Worm (Caenorhabditis elegans): ENCODE measurements around the gene igcm-2.
A peak's percentile ranks its signal among the peaks of the same experiment; 100 is the strongest.

Gene igcm-2

DNA sequence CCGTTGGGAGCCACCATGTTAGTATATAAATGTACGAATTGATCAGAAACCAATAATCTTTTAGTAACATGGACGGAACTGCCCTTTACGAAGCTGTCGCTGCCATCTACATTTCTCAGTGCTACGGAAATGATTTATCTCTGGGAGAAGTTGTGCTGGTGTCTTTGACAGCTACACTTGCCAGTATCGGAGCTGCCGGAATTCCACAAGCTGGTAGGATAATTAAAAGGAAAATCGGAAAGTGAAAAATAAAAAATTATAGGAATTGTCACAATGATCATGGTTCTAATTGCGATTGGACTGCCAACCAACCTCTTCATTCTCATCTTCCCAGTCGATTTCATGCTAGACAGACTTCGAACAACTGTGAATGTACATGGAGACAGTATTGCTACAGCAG lies 14.5 kb upstream of the igcm-2 start:
- no peak for TF ChIP-seq skn-1 (tag; optimal IDR thresholded peaks at IDR 0.05)
- no peak for TF ChIP-seq lin-11 (tag; optimal IDR thresholded peaks at IDR 0.05)
- no peak for TF ChIP-seq Y55F3AM.14 (GFP tag; optimal IDR thresholded peaks at IDR 0.05)
- no peak for TF ChIP-seq unc-62 (GFP tag; optimal IDR thresholded peaks at IDR 0.05)
- no peak for TF ChIP-seq nhr-23 (tag; optimal IDR thresholded peaks at IDR 0.05)
- TF ChIP-seq ztf-1 (GFP tag; conservative IDR thresholded peaks at IDR 0.05), result no peak
- no peak for TF ChIP-seq ceh-82 (tag; optimal IDR thresholded peaks at IDR 0.05)
- TF ChIP-seq F13H6.1 (tag; optimal IDR thresholded peaks at IDR 0.05), result no peak
- no peak for TF ChIP-seq nhr-237 (tag; optimal IDR thresholded peaks at IDR 0.05)
- TF ChIP-seq C34F6.9 (tag; optimal IDR thresholded peaks at IDR 0.05), result no peak
- TF ChIP-seq nhr-21 (tag; optimal IDR thresholded peaks at IDR 0.05), result no peak
- TF ChIP-seq gmeb-1 (tag; optimal IDR thresholded peaks at IDR 0.05), result no peak

DNA sequence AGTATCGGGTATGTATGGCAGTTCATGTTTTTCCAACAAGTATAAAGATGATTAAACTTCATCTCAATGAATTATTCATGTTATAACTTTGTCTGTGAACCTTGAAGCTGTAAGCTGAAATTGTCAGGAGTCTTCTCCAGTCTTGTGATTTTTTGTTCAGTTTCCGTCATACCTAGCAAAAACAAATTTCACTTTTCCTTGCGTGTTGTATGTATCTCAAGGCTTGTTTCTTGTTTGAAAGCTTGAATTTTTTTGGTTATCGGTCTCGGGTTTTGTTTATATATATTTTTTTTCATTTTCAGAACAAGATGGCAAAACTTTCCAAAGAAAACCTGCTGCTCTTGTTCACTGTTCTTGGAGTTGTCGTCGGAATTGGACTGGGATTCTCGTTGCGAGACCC lies 11.7 kb upstream of the igcm-2 start, which contains the start of gene glt-4:
TSS of gene glt-4 (plus strand) at position 301 of the 400 bp plus-strand sequence.
- TF ChIP-seq F13H6.1 (tag; optimal IDR thresholded peaks at IDR 0.05) (no peak), nhr-129 (tag; optimal IDR thresholded peaks at IDR 0.05) (no peak), nhr-12 (tag; optimal IDR thresholded peaks at IDR 0.05) (no peak), mbf-1 (tag; optimal IDR thresholded peaks at IDR 0.05) (no peak), skn-1 (tag; optimal IDR thresholded peaks at IDR 0.05) (no peak), nhr-11 (tag; optimal IDR thresholded peaks at IDR 0.05) (no peak), snpc-4 (tag; optimal IDR thresholded peaks at IDR 0.05) (no peak), unc-39 (tag; optimal IDR thresholded peaks at IDR 0.05) (no peak), C34F6.9 (tag; optimal IDR thresholded peaks at IDR 0.05) (no peak), nhr-237 (tag; optimal IDR thresholded peaks at IDR 0.05) (no peak), lin-13 (GFP tag; optimal IDR thresholded peaks at IDR 0.05) (no peak), ztf-1 (GFP tag; conservative IDR thresholded peaks at IDR 0.05) (no peak), unc-55 (GFP tag; optimal IDR thresholded peaks at IDR 0.05) (no peak), lsy-2 (tag; optimal IDR thresholded peaks at IDR 0.05) (no peak), ama-1 (optimal IDR thresholded peaks at IDR 0.05) (no peak), nhr-10 (tag; optimal IDR thresholded peaks at IDR 0.05) (no peak)

DNA sequence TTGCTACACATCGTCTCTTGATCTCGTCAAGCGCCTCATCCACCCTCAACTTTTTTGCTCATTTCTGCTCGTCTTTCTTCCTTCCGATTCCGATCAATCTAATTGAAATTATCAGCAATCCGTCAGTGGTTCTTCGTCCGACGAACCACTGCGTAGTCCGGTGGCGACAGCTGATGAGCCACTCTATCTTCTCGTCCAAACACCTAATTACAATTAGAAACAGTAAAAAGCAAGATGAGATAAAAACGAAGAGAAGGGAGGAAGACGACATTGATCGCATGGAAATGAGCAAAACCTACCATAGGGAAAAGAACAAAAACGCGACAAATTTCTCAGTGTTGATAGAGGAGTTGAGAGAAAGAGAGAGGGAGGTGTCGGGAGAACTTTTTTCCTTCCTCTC lies 8.1 kb upstream of the igcm-2 start:
- TF ChIP-seq C34F6.9 (tag; optimal IDR thresholded peaks at IDR 0.05) (peak; percentile 8), nhr-6 (tag; optimal IDR thresholded peaks at IDR 0.05) (no peak), mab-5 (tag; optimal IDR thresholded peaks at IDR 0.05) (no peak), lsy-2 (tag; optimal IDR thresholded peaks at IDR 0.05) (peak in 1 of 2 experiments; percentile 5), F13H6.1 (tag; optimal IDR thresholded peaks at IDR 0.05) (peak; percentile 6), nhr-23 (tag; optimal IDR thresholded peaks at IDR 0.05) (no peak)

DNA sequence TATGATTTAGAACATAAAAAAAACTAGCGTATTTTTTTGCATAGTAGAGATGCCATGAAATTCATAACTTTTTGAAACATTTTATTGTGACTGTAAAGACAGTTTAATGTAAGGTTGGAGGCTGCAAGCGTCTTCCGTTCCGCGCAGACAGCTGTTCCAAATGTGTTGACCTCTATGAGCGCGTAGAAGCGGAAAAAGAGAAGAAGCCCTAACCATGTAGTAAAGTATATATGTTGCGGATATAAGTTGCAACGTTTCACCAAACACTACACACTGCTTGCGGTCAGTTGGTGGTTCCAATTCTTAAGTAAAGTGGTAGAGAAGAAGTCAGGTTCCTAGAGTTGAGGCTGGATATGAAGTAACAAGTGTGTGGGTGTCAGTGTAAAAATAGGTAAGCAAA lies 2.8 kb downstream of the igcm-2 start:
- no peak for TF ChIP-seq nhr-237 (tag; optimal IDR thresholded peaks at IDR 0.05)
- no peak for TF ChIP-seq nhr-25 (tag; optimal IDR thresholded peaks at IDR 0.05)
- no peak for TF ChIP-seq egl-27 (tag; optimal IDR thresholded peaks at IDR 0.05)
- TF ChIP-seq peb-1 (tag; optimal IDR thresholded peaks at IDR 0.05), result no peak
- TF ChIP-seq alr-1 (tag; optimal IDR thresholded peaks at IDR 0.05), result no peak
- no peak for TF ChIP-seq nhr-77 (tag; optimal IDR thresholded peaks at IDR 0.05)
- no peak for TF ChIP-seq nhr-11 (tag; optimal IDR thresholded peaks at IDR 0.05)
- no peak for TF ChIP-seq skn-1 (tag; optimal IDR thresholded peaks at IDR 0.05)
- no peak for TF ChIP-seq C34F6.9 (tag; optimal IDR thresholded peaks at IDR 0.05)

DNA sequence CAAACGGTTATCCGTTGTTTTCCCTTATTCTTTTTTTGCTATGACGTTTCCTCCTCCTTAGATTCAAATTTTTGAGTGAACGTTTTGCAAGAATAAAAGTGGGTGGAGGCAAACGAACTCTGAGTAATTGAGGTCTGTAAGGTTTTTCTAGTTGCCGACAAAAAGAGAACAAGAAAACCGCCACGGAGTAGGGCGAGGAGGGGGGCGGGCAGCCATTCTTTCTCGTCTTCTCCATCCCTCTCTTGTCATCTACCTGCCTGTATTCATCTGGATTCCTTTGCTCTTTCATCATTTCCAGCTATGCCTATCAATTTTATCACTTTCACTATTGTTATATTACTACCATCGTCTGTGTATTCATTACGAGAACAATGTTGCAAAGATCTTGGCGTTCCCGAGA lies 6.2 kb downstream of the igcm-2 start, which contains the start of gene igdb-3:
TSS of gene igdb-3 (plus strand) at position 301 of the 400 bp plus-strand sequence.
- TF ChIP-seq nhr-12 (tag; optimal IDR thresholded peaks at IDR 0.05) (no peak), elt-1 (tag; optimal IDR thresholded peaks at IDR 0.05) (no peak), elt-3 (tag; optimal IDR thresholded peaks at IDR 0.05) (no peak), nhr-21 (tag; optimal IDR thresholded peaks at IDR 0.05) (no peak), ama-1 (optimal IDR thresholded peaks at IDR 0.05) (no peak), zag-1 (tag; optimal IDR thresholded peaks at IDR 0.05) (no peak), nhr-129 (tag; optimal IDR thresholded peaks at IDR 0.05) (no peak), egl-27 (tag; optimal IDR thresholded peaks at IDR 0.05) (no peak), lsy-2 (tag; optimal IDR thresholded peaks at IDR 0.05) (no peak), crh-2 (tag; optimal IDR thresholded peaks at IDR 0.05) (no peak), mab-5 (tag; optimal IDR thresholded peaks at IDR 0.05) (no peak), unc-62 (GFP tag; optimal IDR thresholded peaks at IDR 0.05) (no peak), unc-55 (GFP tag; optimal IDR thresholded peaks at IDR 0.05) (no peak), skn-1 (tag; optimal IDR thresholded peaks at IDR 0.05) (no peak), nhr-77 (tag; optimal IDR thresholded peaks at IDR 0.05) (no peak), dmd-4 (tag; optimal IDR thresholded peaks at IDR 0.05) (no peak), snpc-4 (tag; optimal IDR thresholded peaks at IDR 0.05) (no peak), blmp-1 (tag; optimal IDR thresholded peaks at IDR 0.05; ENCODE audit: insufficient read depth) (no peak)
